Worm (Caenorhabditis elegans) whole organism, L4 larva: ENCODE data around the gene C45G9.6.

Source experiments
- D1046.2 ChIP-seq: fragments of 200-800 bp; sonication (Bioruptor generic); IDR thresholded peaks from 2 replicates; pipeline ENCODE4 v1.3.6; 2022; ENCODE audit warnings: missing genetic modification characterization, missing compliant biosample characterization
- F26F4.8 ChIP-seq: fragments of 200-800 bp; sonication (Bioruptor generic); conservative IDR thresholded peaks from 2 replicates; pipeline ENCODE4 v1.3.6; 2022; ENCODE audit warnings: missing genetic modification characterization, missing compliant biosample characterization
- F37D6.2 ChIP-seq: sonication (generic microtip); optimal IDR thresholded peaks from 2 replicates; lab custom pipeline; 2016; ENCODE audit warnings: mild to moderate bottlenecking, missing genetic modification characterization, missing compliant biosample characterization
- F44E2.7 ChIP-seq: fragments of 200-800 bp; sonication (Bioruptor generic); IDR thresholded peaks from 2 replicates; pipeline ENCODE4 v2.1.2; 2022; ENCODE audit warnings: missing genetic modification characterization, missing compliant biosample characterization
- T20F7.1 ChIP-seq: fragments of 200-800 bp; sonication (Bioruptor generic); optimal IDR thresholded peaks from 2 replicates; lab custom pipeline; 2018; ENCODE audit warnings: mild to moderate bottlenecking, missing genetic modification characterization, missing compliant biosample characterization
- Y75B8A.6 ChIP-seq: fragments of 200-800 bp; sonication (Bioruptor generic); IDR thresholded peaks from 2 replicates; pipeline ENCODE4 v1.3.6; 2022; ENCODE audit warnings: missing genetic modification reagents, missing genetic modification characterization, missing compliant biosample characterization
- aha-1 ChIP-seq: fragments of 150-350 bp; peaks from one replicate; lab custom pipeline; 2014; ENCODE audit warnings: missing biosample characterization, missing genetic modification characterization
- ama-1 ChIP-seq: fragments of 150-350 bp; optimal IDR thresholded peaks from 2 replicates; lab custom pipeline; 2014; ENCODE audit warnings: inconsistent platforms, mixed read lengths
- arid-1 ChIP-seq: fragments of 200-800 bp; sonication (Bioruptor generic); conservative IDR thresholded peaks from 2 replicates; pipeline ENCODE4 v1.3.6; 2022; ENCODE audit warnings: missing genetic modification reagents, missing genetic modification characterization, missing compliant biosample characterization
- attf-4 ChIP-seq: sonication (generic microtip); optimal IDR thresholded peaks from 3 replicates; lab custom pipeline; 2017; ENCODE audit warnings: missing biosample characterization, missing genetic modification characterization
- ceh-28 ChIP-seq: fragments of 150-350 bp; optimal IDR thresholded peaks from 2 replicates; lab custom pipeline; 2014; ENCODE audit warnings: missing biosample characterization, missing genetic modification reagents, missing genetic modification characterization
- ceh-44 ChIP-seq: fragments of 200-800 bp; sonication (Bioruptor generic); IDR thresholded peaks from 2 replicates; pipeline ENCODE4 v1.3.6; 2022; ENCODE audit warnings: missing genetic modification reagents, missing genetic modification characterization, missing compliant biosample characterization
- ceh-62 ChIP-seq: sonication (generic microtip); optimal IDR thresholded peaks from 2 replicates; lab custom pipeline; 2017; ENCODE audit warnings: missing biosample characterization, missing genetic modification characterization
- ctbp-1 ChIP-seq: fragments of 200-800 bp; sonication (Bioruptor generic); IDR thresholded peaks from 2 replicates; pipeline ENCODE4 v1.3.6; 2022; ENCODE audit warnings: missing genetic modification reagents, missing genetic modification characterization, missing compliant biosample characterization
- daf-16 ChIP-seq, 3 experiments: sonication (generic microtip); optimal IDR thresholded peaks; 2 replicates each; lab custom pipeline; 2016 to 2017; ENCODE audit warnings: missing genetic modification characterization in 3 of 3, missing genetic modification reagents in 3 of 3, mild to moderate bottlenecking in 2 of 3, missing compliant biosample characterization in 2 of 3, missing biosample characterization in 1 of 3, moderate library complexity in 1 of 3
- dmd-6 ChIP-seq: fragments of 200-800 bp; sonication (Bioruptor generic); IDR thresholded peaks from 2 replicates; pipeline ENCODE4 v1.3.6; 2022; ENCODE audit warnings: missing genetic modification reagents, missing genetic modification characterization, missing compliant biosample characterization
- dpl-1 ChIP-seq: fragments of 150-350 bp; optimal IDR thresholded peaks from 2 replicates; lab custom pipeline; 2014; ENCODE audit warnings: missing biosample characterization, missing genetic modification reagents, missing genetic modification characterization
- dve-1 ChIP-seq: sonication (generic microtip); optimal IDR thresholded peaks from 2 replicates; lab custom pipeline; 2017; ENCODE audit warnings: antibody characterized with exemption, mild to moderate bottlenecking, missing genetic modification characterization, missing compliant biosample characterization; ENCODE audit not compliant: insufficient read depth
- egl-43 ChIP-seq: fragments of 200-800 bp; sonication (Bioruptor generic); IDR thresholded peaks from 2 replicates; pipeline ENCODE4 v1.3.6; 2022; ENCODE audit warnings: missing genetic modification reagents, missing genetic modification characterization, missing compliant biosample characterization
- fkh-10 ChIP-seq: fragments of 150-350 bp; optimal IDR thresholded peaks from 2 replicates; lab custom pipeline; 2014; ENCODE audit warnings: missing biosample characterization, missing genetic modification reagents, missing genetic modification characterization
- fos-1 ChIP-seq: fragments of 150-350 bp; optimal IDR thresholded peaks from 2 replicates; lab custom pipeline; 2014; ENCODE audit warnings: missing biosample characterization, missing genetic modification characterization
- gei-8 ChIP-seq: fragments of 200-800 bp; sonication (Bioruptor generic); optimal IDR thresholded peaks from 2 replicates; lab custom pipeline; 2018; ENCODE audit warnings: mild to moderate bottlenecking, missing genetic modification characterization, missing compliant biosample characterization
- hif-1 ChIP-seq, 2 experiments: sonication (generic microtip); optimal IDR thresholded peaks; 2 replicates each; lab custom pipeline; 2016 to 2017; ENCODE audit warnings: missing compliant biosample characterization in 2 of 2, missing genetic modification characterization in 2 of 2, missing genetic modification reagents in 2 of 2, missing genotype in 2 of 2, mild to moderate bottlenecking in 1 of 2
- hlh-30 ChIP-seq: sonication (generic microtip); optimal IDR thresholded peaks from 2 replicates; lab custom pipeline; 2017; ENCODE audit warnings: antibody characterized with exemption, mild to moderate bottlenecking, missing genetic modification characterization, missing compliant biosample characterization; ENCODE audit not compliant: insufficient read depth
- hmg-1.1 ChIP-seq: fragments of 200-800 bp; sonication (Bioruptor generic); IDR thresholded peaks from 2 replicates; pipeline ENCODE4 v1.3.6; 2022; ENCODE audit warnings: missing genetic modification reagents, missing genetic modification characterization, missing compliant biosample characterization
- lim-7 ChIP-seq: fragments of 200-800 bp; sonication (Bioruptor generic); IDR thresholded peaks from 2 replicates; pipeline ENCODE4 v1.3.6; 2022; ENCODE audit warnings: missing genetic modification characterization, missing compliant biosample characterization
- lin-13 ChIP-seq: fragments of 150-350 bp; optimal IDR thresholded peaks from 2 replicates; lab custom pipeline; 2014; ENCODE audit warnings: missing biosample characterization, missing genetic modification reagents, missing genetic modification characterization
- lin-15B ChIP-seq: fragments of 150-350 bp; sonication (generic microtip); optimal IDR thresholded peaks from 3 replicates; lab custom pipeline; 2014; ENCODE audit warnings: missing biosample characterization, missing genetic modification characterization
- lin-38 ChIP-seq: fragments of 200-800 bp; sonication (Bioruptor generic); IDR thresholded peaks from 2 replicates; pipeline ENCODE4 v1.3.6; 2022; ENCODE audit warnings: missing genetic modification reagents, missing genetic modification characterization, missing compliant biosample characterization
- mdl-1 ChIP-seq, 2 experiments: fragments of 150-350 bp in 1 of 2; sonication (generic microtip) in 1 of 2; optimal IDR thresholded peaks; 2 replicates each; lab custom pipeline; 2014 to 2017; ENCODE audit warnings: missing biosample characterization in 2 of 2, missing genetic modification characterization in 2 of 2
- mep-1 ChIP-seq: fragments of 150-350 bp; sonication (generic microtip); optimal IDR thresholded peaks from 3 replicates; lab custom pipeline; 2014; ENCODE audit warnings: missing biosample characterization, missing genetic modification characterization
- mes-2 ChIP-seq: sonication (generic microtip); optimal IDR thresholded peaks from 2 replicates; lab custom pipeline; 2016; ENCODE audit warnings: missing genotype, mild to moderate bottlenecking, missing genetic modification characterization, missing compliant biosample characterization; ENCODE audit not compliant: poor library complexity, severe bottlenecking
- mxl-2 ChIP-seq: fragments of 200-800 bp; sonication (Bioruptor generic); conservative IDR thresholded peaks from 2 replicates; pipeline ENCODE4 v1.3.6; 2022; ENCODE audit warnings: missing genetic modification reagents, missing genetic modification characterization, missing compliant biosample characterization
- nhr-102 ChIP-seq: sonication (generic microtip); optimal IDR thresholded peaks from 2 replicates; lab custom pipeline; 2016; ENCODE audit warnings: mild to moderate bottlenecking, missing genetic modification characterization, moderate library complexity, missing compliant biosample characterization
- nhr-111 ChIP-seq: fragments of 200-800 bp; sonication (Bioruptor generic); optimal IDR thresholded peaks from 2 replicates; lab custom pipeline; 2018; ENCODE audit warnings: mild to moderate bottlenecking, missing genetic modification characterization, missing compliant biosample characterization
- nhr-41 ChIP-seq: fragments of 200-800 bp; sonication (Bioruptor generic); IDR thresholded peaks from 2 replicates; pipeline ENCODE4 v1.3.6; 2022; ENCODE audit warnings: missing genetic modification reagents, missing genetic modification characterization, missing compliant biosample characterization
- nhr-76 ChIP-seq: fragments of 150-350 bp; optimal IDR thresholded peaks from 2 replicates; lab custom pipeline; 2014; ENCODE audit warnings: missing biosample characterization, missing genetic modification characterization
- pqm-1 ChIP-seq: sonication (generic microtip); optimal IDR thresholded peaks from 2 replicates; lab custom pipeline; 2017; ENCODE audit warnings: missing biosample characterization, missing genetic modification characterization
- saeg-2 ChIP-seq: fragments of 200-800 bp; sonication (Bioruptor generic); IDR thresholded peaks from 2 replicates; pipeline ENCODE4 v1.3.6; 2022; ENCODE audit warnings: missing genetic modification reagents, missing genetic modification characterization, missing compliant biosample characterization
- snpc-4 ChIP-seq: fragments of 150-350 bp; optimal IDR thresholded peaks from 2 replicates; lab custom pipeline; 2014; ENCODE audit warnings: missing biosample characterization, missing genetic modification characterization
- spr-3 ChIP-seq: fragments of 200-800 bp; sonication (Bioruptor generic); optimal IDR thresholded peaks from 2 replicates; lab custom pipeline; 2018; ENCODE audit warnings: mild to moderate bottlenecking, missing genetic modification characterization, missing compliant biosample characterization
- tra-1 ChIP-seq: fragments of 200-800 bp; sonication (Bioruptor generic); IDR thresholded peaks from 2 replicates; pipeline ENCODE4 v1.3.6; 2022; ENCODE audit warnings: missing genetic modification reagents, missing genetic modification characterization, missing compliant biosample characterization
- unc-130 ChIP-seq: sonication (generic microtip); optimal IDR thresholded peaks from 2 replicates; lab custom pipeline; 2016; ENCODE audit warnings: missing genetic modification reagents, missing genetic modification characterization, missing compliant biosample characterization
- unc-62 ChIP-seq, 3 experiments: fragments of 150-350 bp in 1 of 3; sonication (generic microtip); optimal IDR thresholded peaks in 2 of 3; peaks in 1 of 3; 1 replicate in 1 of 3; 2 replicates in 2 of 3; lab custom pipeline; 2014 to 2017; ENCODE audit warnings: missing biosample characterization in 3 of 3, missing genetic modification characterization in 3 of 3, missing genetic modification reagents in 3 of 3, missing genotype in 1 of 3
- zag-1 ChIP-seq: fragments of 150-350 bp; optimal IDR thresholded peaks from 2 replicates; lab custom pipeline; 2014; ENCODE audit warnings: missing biosample characterization, missing genetic modification characterization
- zfp-2 ChIP-seq: sonication (generic microtip); optimal IDR thresholded peaks from 2 replicates; lab custom pipeline; 2016; ENCODE audit warnings: mild to moderate bottlenecking, missing genetic modification characterization, missing compliant biosample characterization
- zfp-3 ChIP-seq: fragments of 200-800 bp; sonication (Bioruptor generic); conservative IDR thresholded peaks from 2 replicates; pipeline ENCODE4 v1.3.6; 2022; ENCODE audit warnings: missing genetic modification reagents, missing genetic modification characterization, missing compliant biosample characterization

Gene C45G9.6

ce11 chrIII:5076569-5076968 lies 40.3 kb downstream of the C45G9.6 start:
- no peak for TF ChIP-seq nhr-111 (GFP tag; lab: Kevin White, UChicago)
- no peak for TF ChIP-seq hmg-1.1 (GFP tag; lab: Robert Waterston, UW)
- TF ChIP-seq ctbp-1: no peak
- peak; percentile 52 for TF ChIP-seq lin-38 (GFP tag; lab: Robert Waterston, UW)
- TF ChIP-seq gei-8 (GFP tag; lab: Kevin White, UChicago): no peak
- no peak for TF ChIP-seq egl-43 (GFP tag; lab: Robert Waterston, UW)
- TF ChIP-seq mes-2 (tag; lab: Kevin White, UChicago): peak; percentile 58
- peak; percentile 6 for TF ChIP-seq unc-130
- no peak for TF ChIP-seq hif-1 (tag; optimal IDR thresholded peaks at IDR 0.05; lab: Kevin White, UChicago)
- no peak for TF ChIP-seq F26F4.8
- TF ChIP-seq F37D6.2 (tag; lab: Kevin White, UChicago): no peak
- no peak for TF ChIP-seq fos-1 (tag; lab: Kevin White, UChicago)
- TF ChIP-seq dve-1 (tag; lab: Kevin White, UChicago): no peak
- no peak for TF ChIP-seq zag-1 (tag; lab: Kevin White, UChicago)
- no peak for TF ChIP-seq tra-1

- TF ChIP-seq aha-1 (tag; lab: Kevin White, UChicago): peak; percentile 20
- TF ChIP-seq saeg-2 (GFP tag; lab: Robert Waterston, UW): no peak
- TF ChIP-seq mep-1 (tag; lab: Kevin White, UChicago): no peak
- no peak for TF ChIP-seq lin-15B (tag; lab: Kevin White, UChicago)
- TF ChIP-seq Y75B8A.6 (GFP tag; lab: Robert Waterston, UW): no peak
- TF ChIP-seq D1046.2 (GFP tag; lab: Robert Waterston, UW): no peak
- TF ChIP-seq nhr-102 (tag; lab: Kevin White, UChicago): no peak
- TF ChIP-seq ceh-44 (GFP tag; lab: Robert Waterston, UW): no peak
- no peak for TF ChIP-seq F44E2.7 (GFP tag; lab: Robert Waterston, UW)
- TF ChIP-seq lin-38 (GFP tag; lab: Robert Waterston, UW): no peak
- peak; percentile 12 for TF ChIP-seq T20F7.1 (GFP tag; lab: Kevin White, UChicago)
- TF ChIP-seq fkh-10 (GFP tag; lab: Kevin White, UChicago): no peak
- TF ChIP-seq nhr-76 (tag; lab: Kevin White, UChicago): no peak
- peak; percentile 21 for TF ChIP-seq hlh-30 (tag; lab: Kevin White, UChicago)
- no peak for TF ChIP-seq nhr-111 (GFP tag; lab: Kevin White, UChicago)
- no peak for TF ChIP-seq spr-3 (GFP tag; lab: Kevin White, UChicago)
- no peak for TF ChIP-seq daf-16 (GFP tag; optimal IDR thresholded peaks at IDR 0.05; lab: Kevin White, UChicago)
- TF ChIP-seq daf-16 (tag; optimal IDR thresholded peaks at IDR 0.05; lab: Kevin White, UChicago): peak; percentile 79
- TF ChIP-seq arid-1 (GFP tag; lab: Robert Waterston, UW): no peak
- no peak for TF ChIP-seq unc-130
- no peak for TF ChIP-seq lim-7 (GFP tag; lab: Robert Waterston, UW)
- TF ChIP-seq hmg-1.1 (GFP tag; lab: Robert Waterston, UW): no peak
- no peak for TF ChIP-seq snpc-4 (tag; lab: Kevin White, UChicago)
- TF ChIP-seq zfp-3 (GFP tag; lab: Robert Waterston, UW): no peak
- TF ChIP-seq dpl-1 (GFP tag; lab: Kevin White, UChicago): no peak
- no peak for TF ChIP-seq fos-1 (tag; lab: Kevin White, UChicago)
- peak; percentile 69 for TF ChIP-seq dve-1 (tag; lab: Kevin White, UChicago)
- no peak for TF ChIP-seq ama-1 (lab: Kevin White, UChicago)
- TF ChIP-seq ceh-28: no peak
- TF ChIP-seq zfp-2 (tag; lab: Kevin White, UChicago): no peak
- peak in 1 of 2 experiments; percentile 74 for TF ChIP-seq unc-62 (GFP tag; optimal IDR thresholded peaks at IDR 0.05 in 1 of 2; lab: Kevin White, UChicago)
- no peak for TF ChIP-seq unc-62 (tag; optimal IDR thresholded peaks at IDR 0.05; lab: Kevin White, UChicago)
- no peak for TF ChIP-seq mxl-2 (GFP tag; lab: Robert Waterston, UW)
- no peak for TF ChIP-seq attf-4 (tag; lab: Kevin White, UChicago)
- peak; percentile 73 for TF ChIP-seq dmd-6
- peak; percentile 78 for TF ChIP-seq pqm-1
- no peak for TF ChIP-seq lin-13 (GFP tag; lab: Kevin White, UChicago)
- no peak for TF ChIP-seq nhr-41 (GFP tag; lab: Robert Waterston, UW)
- TF ChIP-seq mdl-1 (tag; optimal IDR thresholded peaks at IDR 0.05; lab: Kevin White, UChicago): peak in 1 of 2 experiments; percentile 67
- TF ChIP-seq tra-1: no peak
- no peak for TF ChIP-seq ceh-62 (tag; lab: Kevin White, UChicago)
These were observed 41.0 kb downstream of the C45G9.6 start, which contains the start of gene alh-1 for ce11 chrIII:5077150-5077814. TSS of gene alh-1 (plus strand) at chrIII:5077764.
